Fruit fly (Drosophila melanogaster): ENCODE data around the gene CG9231.

The CG9231 gene

DNA sequence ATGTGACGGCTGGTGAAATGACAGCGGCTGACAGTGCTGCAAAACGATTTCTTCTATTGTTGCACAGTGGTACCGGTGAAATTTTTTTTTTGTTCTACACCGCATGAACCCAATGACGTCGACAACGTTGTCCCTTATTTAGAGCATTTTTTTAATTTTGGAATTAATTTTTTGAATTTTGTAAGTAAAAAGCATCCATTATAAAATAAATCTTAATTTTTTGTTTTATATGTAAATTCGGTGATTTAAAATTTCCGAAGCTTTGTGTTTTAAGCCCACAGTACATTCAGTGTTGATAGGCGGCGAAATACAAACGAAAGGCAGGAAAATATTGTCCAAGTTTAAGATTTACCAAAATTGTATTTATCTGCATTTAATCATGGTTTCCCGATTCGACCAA, 26.4 kb upstream of the CG9231 start, which contains the start of the genes Lon and PIG-F (continued):
- TF ChIP-seq D (optimal IDR thresholded peaks at IDR 0.05), result no peak
- peak; percentile 99 for TF ChIP-seq D (GFP tag; optimal IDR thresholded peaks at IDR 0.05)
- peak; percentile 98 for TF ChIP-seq pnt (GFP tag; optimal IDR thresholded peaks at IDR 0.05)
- peak; percentile 99 for TF ChIP-seq klu (GFP tag; IDR thresholded peaks at IDR 0.05)
- TF ChIP-seq ap (GFP tag; IDR thresholded peaks at IDR 0.05), result peak; percentile 95
- peak; percentile 94 for TF ChIP-seq CG43689 (GFP tag; IDR thresholded peaks at IDR 0.05)
- TF ChIP-seq az2 (GFP tag; optimal IDR thresholded peaks at IDR 0.05), result peak; percentile 100
- peak; percentile 98 for TF ChIP-seq trh (GFP tag; optimal IDR thresholded peaks at IDR 0.05)
- peak; percentile 98 for TF ChIP-seq CG4707 (GFP tag; optimal IDR thresholded peaks at IDR 0.05)
- no peak for TF ChIP-seq Hr78 (GFP tag; optimal IDR thresholded peaks at IDR 0.05)
- TF ChIP-seq CG10565 (GFP tag; optimal IDR thresholded peaks at IDR 0.05), result peak; percentile 96
- peak; percentile 94 for TF ChIP-seq Nf-YC (tag; optimal IDR thresholded peaks at IDR 0.05)
- TF ChIP-seq MTF-1 (GFP tag; optimal IDR thresholded peaks at IDR 0.05; ENCODE audit: borderline replicate concordance), result peak; percentile 96
- peak; percentile 99 for TF ChIP-seq grau (tag; optimal IDR thresholded peaks at IDR 0.05)
- TF ChIP-seq prd (optimal IDR thresholded peaks at IDR 0.05), result no peak
- TF ChIP-seq prd (GFP tag; IDR thresholded peaks at IDR 0.05), result peak; percentile 99
- peak; percentile 99 for TF ChIP-seq fd96Cb (tag; optimal IDR thresholded peaks at IDR 0.05)
- TF ChIP-seq Opbp (GFP tag; IDR thresholded peaks at IDR 0.05; ENCODE audit: partially characterized antibody), result no peak
- TF ChIP-seq yki (optimal IDR thresholded peaks at IDR 0.05), result no peak
- peak in 1 of 3 experiments; percentile 95 for TF ChIP-seq Stat92E (GFP tag; optimal IDR thresholded peaks at IDR 0.05)
- peak; percentile 93 for TF ChIP-seq Nf-YA (GFP tag; IDR thresholded peaks at IDR 0.05)
- TF ChIP-seq CG3281 (GFP tag; optimal IDR thresholded peaks at IDR 0.05), result peak; percentile 99
- TF ChIP-seq CG34422 (GFP tag; IDR thresholded peaks at IDR 0.05), result peak; percentile 99
- peak; percentile 100 for TF ChIP-seq CG17361 (GFP tag; IDR thresholded peaks at IDR 0.05)
- TF ChIP-seq CG12236 (GFP tag; optimal IDR thresholded peaks at IDR 0.05), result peak; percentile 95
- TF ChIP-seq nom (GFP tag; optimal IDR thresholded peaks at IDR 0.05), result peak; percentile 97
- peak; percentile 97 for TF ChIP-seq jigr1 (GFP tag; IDR thresholded peaks at IDR 0.05)
- TF ChIP-seq CG3407 (GFP tag; optimal IDR thresholded peaks at IDR 0.05), result peak; percentile 98
- peak; percentile 94 for TF ChIP-seq Jarid2 (GFP tag; optimal IDR thresholded peaks at IDR 0.05)
- TF ChIP-seq CG17802 (tag; optimal IDR thresholded peaks at IDR 0.05), result peak; percentile 91
- peak; percentile 100 for TF ChIP-seq CG31441 (GFP tag; IDR thresholded peaks at IDR 0.05)
- peak; percentile 99 for TF ChIP-seq chn (GFP tag; optimal IDR thresholded peaks at IDR 0.05)
- peak; percentile 83; the same call in 2 of the 3 replicates for TF ChIP-seq sr (GFP tag; IDR thresholded peaks at IDR 0.05)
- peak; percentile 91 for TF ChIP-seq Hey (tag; optimal IDR thresholded peaks at IDR 0.05)
- TF ChIP-seq zfh2 (GFP tag; optimal IDR thresholded peaks at IDR 0.05), result peak; percentile 99
- peak; percentile 98 for TF ChIP-seq CG4854 (GFP tag; optimal IDR thresholded peaks at IDR 0.05)
- peak; percentile 98 for TF ChIP-seq CG16863 (GFP tag; optimal IDR thresholded peaks at IDR 0.05)
- peak; percentile 100 for TF ChIP-seq CG2678 (tag; optimal IDR thresholded peaks at IDR 0.05)
- TF ChIP-seq Dll (GFP tag; IDR thresholded peaks at IDR 0.05; ENCODE audit: partially characterized antibody), result peak; percentile 76
- TF ChIP-seq sna (GFP tag; IDR thresholded peaks at IDR 0.05; ENCODE audit: partially characterized antibody), result peak; percentile 62; the same call in 1 of the 2 replicates
- TF ChIP-seq NfI (GFP tag; optimal IDR thresholded peaks at IDR 0.05), result peak; percentile 99
- TF ChIP-seq Meics (GFP tag; optimal IDR thresholded peaks at IDR 0.05), result peak; percentile 99
- TF ChIP-seq zen2 (GFP tag; IDR thresholded peaks at IDR 0.05; ENCODE audit: partially characterized antibody), result no peak
- peak; percentile 98 for TF ChIP-seq CG32772 (GFP tag; IDR thresholded peaks at IDR 0.05)
- TF ChIP-seq GATAe (GFP tag; conservative IDR thresholded peaks at IDR 0.05), result peak; percentile 94
- TF ChIP-seq CG11504 (tag; optimal IDR thresholded peaks at IDR 0.05), result peak; percentile 98
- peak; percentile 94 for TF ChIP-seq CG3838 (GFP tag; optimal IDR thresholded peaks at IDR 0.05)
- TF ChIP-seq TFAM (GFP tag; optimal IDR thresholded peaks at IDR 0.05), result peak; percentile 88
- TF ChIP-seq CG4820 (GFP tag; optimal IDR thresholded peaks at IDR 0.05), result peak; percentile 99
- TF ChIP-seq CG8944 (GFP tag; optimal IDR thresholded peaks at IDR 0.05), result peak; percentile 97
- peak; percentile 99 for TF ChIP-seq Fer1 (GFP tag; optimal IDR thresholded peaks at IDR 0.05)

Data from whole organism, embryonic.